Worm (Caenorhabditis elegans) whole organism, midembryonic: Measurements from ENCODE around the gene rha-1.

Experiments used
- T22C8.4 ChIP-seq: fragments of 200-800 bp; sonication (Bioruptor generic); IDR thresholded peaks from 2 replicates; pipeline ENCODE4 v1.3.6; 2022; ENCODE audit warnings: missing genetic modification characterization, missing compliant biosample characterization
- cog-1 ChIP-seq: sonication (generic microtip); optimal IDR thresholded peaks from 2 replicates; lab custom pipeline; 2016; ENCODE audit warnings: missing genetic modification characterization, missing compliant biosample characterization
- flt-1 ChIP-seq: fragments of 200-800 bp; sonication (Bioruptor generic); IDR thresholded peaks from 2 replicates; pipeline ENCODE4 v1.3.6; 2022; ENCODE audit warnings: missing genetic modification characterization, missing compliant biosample characterization
- klf-2 ChIP-seq: fragments of 200-800 bp; sonication (Bioruptor generic); conservative IDR thresholded peaks from 2 replicates; pipeline ENCODE4 v1.3.6; 2022; ENCODE audit warnings: missing genetic modification reagents, missing genetic modification characterization, missing compliant biosample characterization
- med-1 ChIP-seq: sonication (generic microtip); optimal IDR thresholded peaks from 2 replicates; lab custom pipeline; 2017; ENCODE audit warnings: missing genetic modification characterization, mild to moderate bottlenecking, missing compliant biosample characterization, antibody characterized with exemption, missing genetic modification reagents; ENCODE audit not compliant: insufficient read depth
- ref-1 ChIP-seq: fragments of 200-800 bp; sonication (Bioruptor generic); conservative IDR thresholded peaks from 2 replicates; pipeline ENCODE4 v1.3.6; 2022; ENCODE audit warnings: missing genetic modification reagents, missing genetic modification characterization, missing compliant biosample characterization
- tab-1 ChIP-seq: fragments of 200-800 bp; sonication (Bioruptor generic); IDR thresholded peaks from 2 replicates; pipeline ENCODE4 v1.3.6; 2022; ENCODE audit warnings: missing genetic modification characterization, missing compliant biosample characterization
- ztf-23 ChIP-seq: fragments of 200-800 bp; sonication (Bioruptor generic); IDR thresholded peaks from 2 replicates; pipeline ENCODE4 v1.3.6; 2022; ENCODE audit warnings: missing genetic modification reagents, missing genetic modification characterization, missing compliant biosample characterization
- ztf-29 ChIP-seq: fragments of 200-800 bp; sonication (Bioruptor generic); IDR thresholded peaks from 2 replicates; pipeline ENCODE4 v1.3.6; 2022; ENCODE audit warnings: missing genetic modification reagents, missing genetic modification characterization, missing compliant biosample characterization

- TF ChIP-seq T22C8.4 (GFP tag; lab: Robert Waterston, UW): no peak
- no peak for TF ChIP-seq ref-1 (GFP tag; lab: Robert Waterston, UW)
- no peak for TF ChIP-seq tab-1 (GFP tag; lab: Robert Waterston, UW)
- TF ChIP-seq klf-2 (GFP tag; lab: Robert Waterston, UW): no peak
- TF ChIP-seq ztf-29 (GFP tag; lab: Robert Waterston, UW): no peak
- TF ChIP-seq med-1 (GFP tag; lab: Kevin White, UChicago): no peak
- no peak for TF ChIP-seq flt-1
- no peak for TF ChIP-seq ztf-23 (GFP tag; lab: Robert Waterston, UW)
- no peak for TF ChIP-seq cog-1 (tag; lab: Kevin White, UChicago)
These were observed 43.9 kb upstream of the rha-1 start, which contains the start of gene cct-2 for ce11 chrII:8927253-8927791.
